Worm (Caenorhabditis elegans) whole organism, mixed stage, embryonic: Measurements from ENCODE around the gene F49E8.8.

ENCODE experiments used
- blmp-1 ChIP-seq: fragments of 150-350 bp; optimal IDR thresholded peaks from 2 replicates; lab custom pipeline; 2014; ENCODE audit warnings: missing biosample characterization, missing genetic modification characterization
- ceh-39 ChIP-seq: fragments of 150-350 bp; optimal IDR thresholded peaks from 2 replicates; lab custom pipeline; 2014; ENCODE audit warnings: missing biosample characterization, missing genetic modification characterization
- ceh-43 ChIP-seq: fragments of 200-800 bp; sonication (Bioruptor generic); optimal IDR thresholded peaks from 2 replicates; lab custom pipeline; 2018; ENCODE audit warnings: mild to moderate bottlenecking, missing genetic modification characterization, moderate library complexity, missing compliant biosample characterization
- ces-1 ChIP-seq: fragments of 150-350 bp; optimal IDR thresholded peaks from 2 replicates; lab custom pipeline; 2014; ENCODE audit warnings: missing biosample characterization, missing genetic modification reagents, missing genetic modification characterization
- cnd-1 ChIP-seq: fragments of 200-800 bp; sonication (Bioruptor generic); optimal IDR thresholded peaks from 2 replicates; lab custom pipeline; 2018; ENCODE audit warnings: mild to moderate bottlenecking, missing genetic modification characterization, missing compliant biosample characterization
- drap-1 ChIP-seq: fragments of 200-800 bp; sonication (Bioruptor generic); optimal IDR thresholded peaks from 3 replicates; lab custom pipeline; 2018; ENCODE audit warnings: mild to moderate bottlenecking, missing genetic modification characterization, missing compliant biosample characterization
- elt-1 ChIP-seq: sonication (generic microtip); optimal IDR thresholded peaks from 2 replicates; lab custom pipeline; 2017; ENCODE audit warnings: missing genetic modification characterization, mild to moderate bottlenecking, missing compliant biosample characterization, antibody characterized with exemption, moderate library complexity, borderline replicate concordance; ENCODE audit not compliant: insufficient read depth
- elt-3 ChIP-seq: fragments of 150-350 bp; optimal IDR thresholded peaks from 2 replicates; lab custom pipeline; 2014; ENCODE audit warnings: missing biosample characterization, missing genetic modification characterization
- flh-1 ChIP-seq: fragments of 200-800 bp; sonication (Bioruptor generic); optimal IDR thresholded peaks from 2 replicates; lab custom pipeline; 2018; ENCODE audit warnings: mild to moderate bottlenecking, missing genetic modification characterization, moderate library complexity, missing compliant biosample characterization
- hlh-1 ChIP-seq: fragments of 150-350 bp; optimal IDR thresholded peaks from 2 replicates; lab custom pipeline; 2014; ENCODE audit warnings: missing biosample characterization, missing genetic modification reagents, missing genetic modification characterization
- lin-13 ChIP-seq: fragments of 150-350 bp; optimal IDR thresholded peaks from 2 replicates; lab custom pipeline; 2014; ENCODE audit warnings: missing biosample characterization, missing genetic modification characterization
- lin-32 ChIP-seq: fragments of 200-800 bp; sonication (Bioruptor generic); optimal IDR thresholded peaks from 2 replicates; lab custom pipeline; 2018; ENCODE audit warnings: mild to moderate bottlenecking, missing genetic modification characterization, missing compliant biosample characterization
- lsy-2 ChIP-seq: fragments of 150-350 bp; optimal IDR thresholded peaks from 2 replicates; lab custom pipeline; 2014; ENCODE audit warnings: missing biosample characterization, missing genetic modification characterization
- mab-5 ChIP-seq: fragments of 150-350 bp; optimal IDR thresholded peaks from 2 replicates; lab custom pipeline; 2014; ENCODE audit warnings: missing biosample characterization, missing genetic modification characterization
- mep-1 ChIP-seq: fragments of 150-350 bp; optimal IDR thresholded peaks from 2 replicates; lab custom pipeline; 2017; ENCODE audit warnings: missing biosample characterization, missing genetic modification reagents, missing genetic modification characterization, inconsistent platforms
- mls-2 ChIP-seq: sonication (generic microtip); optimal IDR thresholded peaks from 2 replicates; lab custom pipeline; 2016; ENCODE audit warnings: mild to moderate bottlenecking, missing genetic modification characterization, moderate library complexity, missing compliant biosample characterization
- nhr-12 ChIP-seq: fragments of 150-350 bp; optimal IDR thresholded peaks from 2 replicates; lab custom pipeline; 2014; ENCODE audit warnings: missing biosample characterization, missing genetic modification characterization
- nhr-2 ChIP-seq: fragments of 150-350 bp; optimal IDR thresholded peaks from 2 replicates; lab custom pipeline; 2014; ENCODE audit warnings: missing biosample characterization, missing genetic modification characterization
- nhr-76 ChIP-seq: sonication (generic microtip); optimal IDR thresholded peaks from 2 replicates; lab custom pipeline; 2017; ENCODE audit warnings: missing biosample characterization, missing genetic modification characterization
- pha-4 ChIP-seq: fragments of 150-350 bp; optimal IDR thresholded peaks from 2 replicates; lab custom pipeline; 2018; ENCODE audit warnings: missing biosample characterization, missing genetic modification reagents, missing genetic modification characterization
- sem-2 ChIP-seq: fragments of 200-800 bp; sonication (Bioruptor generic); optimal IDR thresholded peaks from 2 replicates; lab custom pipeline; 2018; ENCODE audit warnings: mild to moderate bottlenecking, missing genetic modification characterization, missing compliant biosample characterization
- snpc-4 ChIP-seq: fragments of 150-350 bp; optimal IDR thresholded peaks from 2 replicates; lab custom pipeline; 2014; ENCODE audit warnings: missing biosample characterization, missing genetic modification characterization
- sptf-1 ChIP-seq: sonication (generic microtip); optimal IDR thresholded peaks from 2 replicates; lab custom pipeline; 2017; ENCODE audit warnings: mild to moderate bottlenecking, missing genetic modification characterization, moderate library complexity, missing compliant biosample characterization
- tbx-8 ChIP-seq: fragments of 200-800 bp; sonication (Bioruptor generic); optimal IDR thresholded peaks from 2 replicates; lab custom pipeline; 2018; ENCODE audit warnings: mild to moderate bottlenecking, missing genetic modification characterization, moderate library complexity, missing compliant biosample characterization
- unc-120 ChIP-seq: sonication (generic microtip); optimal IDR thresholded peaks from 2 replicates; lab custom pipeline; 2017; ENCODE audit warnings: missing genetic modification characterization, missing compliant biosample characterization; ENCODE audit not compliant: poor library complexity, severe bottlenecking
- unc-62 ChIP-seq: fragments of 150-350 bp; optimal IDR thresholded peaks from 2 replicates; lab custom pipeline; 2014; ENCODE audit warnings: missing biosample characterization, missing genetic modification reagents, missing genetic modification characterization
- ztf-11 ChIP-seq: fragments of 150-350 bp; optimal IDR thresholded peaks from 2 replicates; lab custom pipeline; 2014; ENCODE audit warnings: missing biosample characterization, missing genetic modification characterization

F49E8.8 gene

DNA sequence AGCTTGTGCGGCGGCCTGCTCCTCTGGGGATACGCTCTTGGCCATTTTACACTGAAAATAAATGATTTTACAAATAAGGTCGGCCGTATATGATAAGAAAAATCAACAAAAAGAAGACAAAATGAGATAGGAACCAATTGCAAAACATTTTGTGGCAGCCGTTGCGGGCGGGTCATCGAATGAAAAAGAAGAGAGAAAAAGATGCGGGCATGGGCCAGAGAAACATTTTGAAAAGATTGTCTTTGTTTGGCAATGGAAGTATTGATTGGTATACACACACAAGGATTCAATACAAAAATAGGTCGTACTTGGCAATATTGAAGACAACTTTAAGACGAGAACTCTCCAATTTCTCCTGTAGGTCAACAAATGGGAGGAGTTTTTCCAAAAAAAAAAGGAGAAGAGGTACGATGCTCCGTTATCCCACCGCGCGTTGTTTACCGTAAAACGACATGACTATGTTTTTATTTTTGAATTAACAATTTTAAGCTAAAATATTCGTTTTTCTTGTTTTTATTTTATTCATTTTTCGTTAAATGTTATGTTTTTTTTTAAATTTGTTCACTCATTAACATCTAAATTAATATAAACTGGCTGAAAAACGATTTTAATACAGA is 43.7 kb upstream of the F49E8.8 start, which contains the start of the genes plc-4 and R05G6.4:
plc-4 (minus strand) TSS at position 51 of the 617 bp plus-strand sequence.
R05G6.4 (plus strand) TSS at position 617 of the 617 bp plus-strand sequence.
- TF ChIP-seq ces-1 (GFP tag; lab: Kevin White, UChicago) (peak; percentile 23), ceh-39 (tag; lab: Kevin White, UChicago) (no peak), lsy-2 (tag; lab: Kevin White, UChicago) (peak; percentile 18)

DNA sequence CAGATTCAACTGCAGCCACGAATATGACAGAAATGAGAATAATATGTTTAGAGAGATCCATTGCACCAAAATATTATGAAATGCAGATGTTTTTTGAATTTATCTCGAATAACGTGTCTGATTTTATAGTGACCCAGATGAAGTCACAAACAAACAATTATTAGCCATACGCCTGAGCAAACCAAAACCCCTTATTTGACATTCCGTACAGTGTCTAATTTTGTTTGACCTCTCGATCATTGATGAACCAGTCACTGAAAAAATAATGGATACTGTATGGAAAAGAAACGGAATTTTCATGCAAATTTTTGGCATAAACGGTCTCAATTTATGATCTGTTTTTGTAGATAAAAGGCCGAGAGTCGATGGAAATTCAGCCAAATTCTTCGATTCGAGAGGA is 40.3 kb upstream of the F49E8.8 start, which contains the start of the genes R05G6.9 and R05G6.3:
R05G6.9 (minus strand) TSS at position 101 of the 400 bp plus-strand sequence.
R05G6.3 (plus strand) TSS at position 386 of the 400 bp plus-strand sequence.
- no peak for TF ChIP-seq lsy-2 (tag; lab: Kevin White, UChicago)

DNA sequence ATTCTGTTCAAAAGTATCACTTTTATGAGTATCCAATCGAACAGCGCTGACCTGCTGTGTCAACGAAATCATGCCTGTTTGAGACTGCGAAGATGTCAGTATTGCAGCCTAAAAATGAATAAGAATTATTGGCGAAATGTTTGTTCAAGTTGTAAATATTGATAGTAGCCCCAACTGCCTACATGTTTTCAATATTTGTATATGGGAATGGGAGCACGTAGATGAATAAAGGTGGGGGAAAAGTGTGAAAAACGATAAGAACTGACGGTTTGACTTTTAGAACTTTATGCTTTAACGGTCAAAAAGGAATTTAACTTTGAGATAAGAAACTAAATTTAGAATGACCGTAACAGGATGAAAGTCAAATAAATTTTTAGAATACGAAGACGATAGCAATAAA is 36.2 kb upstream of the F49E8.8 start:
- TF ChIP-seq elt-1 (tag; lab: Kevin White, UChicago) (no peak), ztf-11 (no peak), snpc-4 (tag; lab: Kevin White, UChicago) (no peak), mls-2 (tag; lab: Kevin White, UChicago) (no peak), mab-5 (tag; lab: Kevin White, UChicago) (no peak), sem-2 (no peak), unc-62 (GFP tag; lab: Kevin White, UChicago) (no peak), ces-1 (GFP tag; lab: Kevin White, UChicago) (no peak), nhr-12 (tag; lab: Kevin White, UChicago) (no peak), tbx-8 (no peak), nhr-76 (tag; lab: Kevin White, UChicago) (no peak), lin-13 (no peak), hlh-1 (tag; lab: Kevin White, UChicago) (no peak), ceh-39 (tag; lab: Kevin White, UChicago) (no peak), pha-4 (tag; lab: Kevin White, UChicago) (no peak), drap-1 (GFP tag; lab: Kevin White, UChicago) (no peak)
- TF ChIP-seq, all 35 proteins: peak for 0

DNA sequence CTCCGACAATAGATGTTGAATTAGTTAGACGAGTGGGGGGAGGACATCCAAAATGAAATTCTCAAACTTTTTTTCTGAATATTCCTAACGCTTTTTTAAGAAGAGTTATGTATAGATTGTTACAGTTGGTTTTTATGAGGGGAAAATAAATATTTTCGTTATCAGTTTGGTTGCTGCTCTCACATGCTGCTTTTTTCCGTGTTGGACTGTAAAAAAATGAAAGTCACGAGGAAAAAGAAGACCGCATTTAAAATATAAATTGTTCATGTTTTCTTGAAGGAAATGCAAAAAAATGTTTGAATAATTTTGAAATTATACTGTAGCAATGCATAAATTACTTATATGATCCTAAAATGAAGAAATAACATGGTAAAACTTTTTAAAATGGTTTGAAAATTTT is 35.6 kb upstream of the F49E8.8 start:
- TF ChIP-seq snpc-4 (tag; lab: Kevin White, UChicago) (no peak), elt-3 (no peak), flh-1 (GFP tag; lab: Kevin White, UChicago) (no peak), ces-1 (GFP tag; lab: Kevin White, UChicago) (no peak), lin-32 (GFP tag; lab: Kevin White, UChicago) (no peak), sptf-1 (tag; lab: Kevin White, UChicago) (no peak), mls-2 (tag; lab: Kevin White, UChicago) (no peak), mep-1 (tag; lab: Kevin White, UChicago) (no peak), unc-120 (no peak), pha-4 (tag; lab: Kevin White, UChicago) (no peak), ceh-43 (GFP tag; lab: Kevin White, UChicago) (no peak), tbx-8 (no peak), ceh-39 (tag; lab: Kevin White, UChicago) (no peak)

DNA sequence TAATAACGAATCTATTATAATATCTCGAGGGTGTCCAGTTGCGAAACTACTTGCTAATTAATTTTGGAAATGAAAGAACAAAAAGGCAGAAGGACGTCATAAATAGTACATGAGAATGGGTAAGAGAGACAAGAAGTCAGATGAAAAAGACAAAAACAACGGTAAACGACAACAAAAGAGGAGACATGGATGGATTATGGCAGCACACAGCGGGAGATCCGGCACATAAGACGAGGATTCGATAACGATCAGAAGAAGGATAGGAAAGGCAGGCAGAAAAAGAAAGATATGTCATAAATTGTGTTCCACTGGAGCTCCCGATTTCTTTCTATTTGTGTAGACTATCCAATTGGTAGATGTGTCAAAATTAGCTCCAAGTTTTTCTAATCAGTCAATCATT is 34.8 kb upstream of the F49E8.8 start:
- TF ChIP-seq mls-2 (tag; lab: Kevin White, UChicago) = peak; percentile 43
- TF ChIP-seq elt-1 (tag; lab: Kevin White, UChicago) = peak; percentile 50
- TF ChIP-seq ceh-39 (tag; lab: Kevin White, UChicago) = no peak
- TF ChIP-seq, all 35 proteins: peak for 2

DNA sequence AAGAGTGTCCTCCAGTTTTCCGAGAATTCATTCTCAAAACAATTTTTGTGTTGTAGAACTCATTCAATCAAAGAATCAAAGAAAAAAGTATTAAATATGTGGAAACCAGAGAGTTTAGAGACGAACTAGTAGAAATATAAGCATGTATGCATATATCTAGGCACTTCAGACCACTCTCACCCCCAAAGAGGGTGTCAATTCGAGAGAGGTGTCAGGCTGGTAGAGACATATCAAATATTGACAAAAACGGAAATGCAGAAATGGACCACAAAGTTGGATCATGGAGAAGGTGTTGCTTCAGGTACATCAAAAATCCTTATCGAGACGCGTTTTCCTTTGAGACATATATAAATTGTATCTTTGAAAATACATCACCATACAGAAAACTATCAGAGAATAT is 32.7 kb upstream of the F49E8.8 start:
- TF ChIP-seq nhr-2 (tag; lab: Kevin White, UChicago) = no peak
- no peak for TF ChIP-seq cnd-1 (tag; lab: Kevin White, UChicago)
- TF ChIP-seq pha-4 (tag; lab: Kevin White, UChicago) = peak; percentile 51
- no peak for TF ChIP-seq blmp-1 (tag; lab: Kevin White, UChicago)
- TF ChIP-seq nhr-76 (tag; lab: Kevin White, UChicago) = no peak
- TF ChIP-seq drap-1 (GFP tag; lab: Kevin White, UChicago) = no peak
- TF ChIP-seq unc-62 (GFP tag; lab: Kevin White, UChicago) = no peak
- no peak for TF ChIP-seq sptf-1 (tag; lab: Kevin White, UChicago)
